Fruit fly (Drosophila melanogaster) whole organism, embryonic: ENCODE data around the gene GILT3.

Source experiments
- Adf1 ChIP-seq: fragments of 200-800 bp; sonication (Bioruptor generic); IDR thresholded peaks from 2 replicates; pipeline ENCODE4 v1.3.6; 2022; ENCODE audit warnings: missing biosample characterization, missing genetic modification characterization
- Blimp-1 ChIP-seq: fragments of 200-800 bp; sonication (Bioruptor generic); optimal IDR thresholded peaks from 3 replicates; lab custom pipeline; 2018; ENCODE audit warnings: missing biosample characterization, missing genetic modification characterization, mild to moderate bottlenecking, moderate library complexity, missing genetic modification reagents
- CG11398 ChIP-seq: fragments of 200-800 bp; sonication (Bioruptor generic); optimal IDR thresholded peaks from 2 replicates; lab custom pipeline; 2016; ENCODE audit warnings: missing biosample characterization, missing genetic modification characterization
- CG15269 ChIP-seq: fragments of 200-800 bp; sonication (Bioruptor generic); optimal IDR thresholded peaks from 2 replicates; lab custom pipeline; 2018; ENCODE audit warnings: missing biosample characterization, mild to moderate bottlenecking, missing genetic modification characterization, moderate library complexity
- CG1529 ChIP-seq: fragments of 200-800 bp; sonication (Bioruptor generic); optimal IDR thresholded peaks from 3 replicates; lab custom pipeline; 2018; ENCODE audit warnings: missing biosample characterization, missing genetic modification characterization
- CG17385 ChIP-seq: fragments of 200-800 bp; sonication (Bioruptor generic); optimal IDR thresholded peaks from 3 replicates; lab custom pipeline; 2018; ENCODE audit warnings: missing biosample characterization, mild to moderate bottlenecking, missing genetic modification characterization
- CG2678 ChIP-seq: fragments of 200-800 bp; sonication (Bioruptor generic); optimal IDR thresholded peaks from 3 replicates; lab custom pipeline; 2019; ENCODE audit warnings: missing biosample characterization, mild to moderate bottlenecking, missing genetic modification characterization, moderate library complexity
- CG2712 ChIP-seq: fragments of 200-800 bp; optimal IDR thresholded peaks from 3 replicates; lab custom pipeline; 2019; ENCODE audit warnings: missing biosample characterization, mild to moderate bottlenecking, missing genetic modification characterization, moderate library complexity
- CG31365 ChIP-seq: fragments of 200-800 bp; sonication (Bioruptor generic); optimal IDR thresholded peaks from 2 replicates; lab custom pipeline; 2018; ENCODE audit warnings: missing biosample characterization, mild to moderate bottlenecking, missing genetic modification characterization
- CG3838 ChIP-seq: fragments of 200-800 bp; sonication (Bioruptor generic); optimal IDR thresholded peaks from 3 replicates; lab custom pipeline; 2016; ENCODE audit warnings: missing biosample characterization, missing genetic modification characterization
- CG4424 ChIP-seq: fragments of 200-800 bp; sonication (Bioruptor generic); optimal IDR thresholded peaks from 3 replicates; lab custom pipeline; 2016; ENCODE audit warnings: missing biosample characterization, missing genetic modification characterization
- CG4617 ChIP-seq: fragments of 200-800 bp; sonication (Bioruptor generic); optimal IDR thresholded peaks from 3 replicates; lab custom pipeline; 2016; ENCODE audit warnings: missing biosample characterization, missing genetic modification characterization, borderline replicate concordance
- CG7556 ChIP-seq: fragments of 200-800 bp; sonication (Bioruptor generic); optimal IDR thresholded peaks from 2 replicates; lab custom pipeline; 2017; ENCODE audit warnings: missing biosample characterization, mild to moderate bottlenecking, missing genetic modification characterization
- CG7745 ChIP-seq: fragments of 200-800 bp; sonication (Bioruptor generic); optimal IDR thresholded peaks from 2 replicates; lab custom pipeline; 2018; ENCODE audit warnings: missing biosample characterization, mild to moderate bottlenecking, missing genetic modification characterization, moderate library complexity
- CG7963 ChIP-seq: fragments of 200-800 bp; sonication (Bioruptor generic); IDR thresholded peaks from 3 replicates; pipeline ENCODE4 v1.3.6; 2022; ENCODE audit warnings: missing biosample characterization, missing genetic modification characterization; ENCODE audit not compliant: partially characterized antibody
- CG7987 ChIP-seq: fragments of 200-800 bp; sonication (Bioruptor generic); optimal IDR thresholded peaks from 2 replicates; lab custom pipeline; 2018; ENCODE audit warnings: missing biosample characterization, mild to moderate bottlenecking, missing genetic modification characterization, moderate library complexity
- CG8281 ChIP-seq: fragments of 200-800 bp; sonication (Bioruptor generic); optimal IDR thresholded peaks from 2 replicates; lab custom pipeline; 2018; ENCODE audit warnings: missing biosample characterization, mild to moderate bottlenecking, missing genetic modification characterization, moderate library complexity
- CG8944 ChIP-seq: fragments of 200-800 bp; sonication (Bioruptor generic); optimal IDR thresholded peaks from 3 replicates; lab custom pipeline; 2016; ENCODE audit warnings: missing biosample characterization, missing genetic modification characterization
- CkIIα-i1 ChIP-seq: fragments of 200-800 bp; sonication (Bioruptor generic); IDR thresholded peaks from 2 replicates; pipeline ENCODE4 v1.3.6; 2022; ENCODE audit warnings: missing biosample characterization, missing genetic modification characterization
- Deaf1 ChIP-seq: fragments of 200-800 bp; optimal IDR thresholded peaks from 3 replicates; lab custom pipeline; 2019; ENCODE audit warnings: missing biosample characterization, mild to moderate bottlenecking, missing genetic modification characterization, moderate library complexity
- Dek ChIP-seq: fragments of 200-800 bp; sonication (Bioruptor generic); optimal IDR thresholded peaks from 3 replicates; lab custom pipeline; 2019; ENCODE audit warnings: missing biosample characterization, mild to moderate bottlenecking, missing genetic modification characterization, moderate library complexity
- E2f2 ChIP-seq: fragments of 200-800 bp; sonication (Bioruptor generic); IDR thresholded peaks from 2 replicates; pipeline ENCODE4 v1.3.6; 2022; ENCODE audit warnings: missing biosample characterization, missing genetic modification characterization
- Hsf ChIP-seq: fragments of 200-800 bp; sonication (Bioruptor generic); optimal IDR thresholded peaks from 3 replicates; lab custom pipeline; 2016; ENCODE audit warnings: missing biosample characterization, missing genetic modification characterization
- Pdp1 ChIP-seq, 2 experiments: fragments of 200-800 bp; sonication (Bioruptor generic); optimal IDR thresholded peaks; 3 replicates each; lab custom pipeline; 2016; ENCODE audit warnings: missing biosample characterization in 2 of 2, missing genetic modification characterization in 2 of 2, mild to moderate bottlenecking in 1 of 2, moderate library complexity in 1 of 2
- Rfx ChIP-seq: fragments of 200-800 bp; sonication (Bioruptor generic); IDR thresholded peaks from 2 replicates; pipeline ENCODE4 v1.3.6; 2022; ENCODE audit warnings: missing biosample characterization, missing genetic modification characterization
- Scr ChIP-seq: fragments of 200-800 bp; sonication (Bioruptor generic); IDR thresholded peaks from 2 replicates; pipeline ENCODE4 v1.3.6; 2022; ENCODE audit warnings: missing biosample characterization, missing genetic modification characterization; ENCODE audit not compliant: partially characterized antibody
- ac ChIP-seq: fragments of 200-800 bp; sonication (Bioruptor generic); optimal IDR thresholded peaks from 3 replicates; lab custom pipeline; 2017; ENCODE audit warnings: missing biosample characterization, mild to moderate bottlenecking, missing genetic modification characterization
- aop ChIP-seq: fragments of 200-800 bp; sonication (Bioruptor generic); IDR thresholded peaks from 2 replicates; pipeline ENCODE4 v1.3.6; 2022; ENCODE audit warnings: missing biosample characterization, missing genetic modification characterization
- br ChIP-seq: fragments of >200 bp; optimal IDR thresholded peaks from 2 replicates; lab custom pipeline; 2017
- chm ChIP-seq: fragments of 200-800 bp; sonication (Bioruptor generic); IDR thresholded peaks from 2 replicates; pipeline ENCODE4 v1.3.6; 2022; ENCODE audit warnings: missing biosample characterization, missing genetic modification characterization
- cwo ChIP-seq: fragments of 200-800 bp; sonication (Bioruptor generic); optimal IDR thresholded peaks from 3 replicates; lab custom pipeline; 2017; ENCODE audit warnings: missing biosample characterization, missing genetic modification characterization, mild to moderate bottlenecking, moderate library complexity, missing genetic modification reagents
- esg ChIP-seq: fragments of 200-800 bp; sonication (Bioruptor generic); conservative IDR thresholded peaks from 2 replicates; pipeline ENCODE4 v1.3.6; 2022; ENCODE audit warnings: missing biosample characterization, missing genetic modification characterization
- fd102C ChIP-seq: fragments of 200-800 bp; sonication (Bioruptor generic); optimal IDR thresholded peaks from 2 replicates; lab custom pipeline; 2018; ENCODE audit warnings: missing biosample characterization, mild to moderate bottlenecking, missing genetic modification characterization, moderate library complexity
- gsb ChIP-seq: fragments of 200-800 bp; sonication (Bioruptor generic); IDR thresholded peaks from 2 replicates; pipeline ENCODE4 v1.3.6; 2022; ENCODE audit warnings: missing biosample characterization, missing genetic modification characterization
- hth ChIP-seq: fragments of >200 bp; optimal IDR thresholded peaks from 2 replicates; lab custom pipeline; 2017; ENCODE audit warnings: inconsistent platforms
- jigr1 ChIP-seq: fragments of 200-800 bp; sonication (Bioruptor generic); IDR thresholded peaks from 3 replicates; pipeline ENCODE4 v1.3.6; 2022; ENCODE audit warnings: missing biosample characterization, missing genetic modification characterization
- kni ChIP-seq: fragments of 200-800 bp; sonication (Bioruptor generic); optimal IDR thresholded peaks from 3 replicates; lab custom pipeline; 2017; ENCODE audit warnings: mild to moderate bottlenecking, missing biosample characterization, missing genetic modification reagents, missing genetic modification characterization
- nom ChIP-seq: fragments of 200-800 bp; sonication (Bioruptor generic); optimal IDR thresholded peaks from 2 replicates; lab custom pipeline; 2017; ENCODE audit warnings: missing biosample characterization, missing genetic modification characterization, mild to moderate bottlenecking, moderate library complexity, missing genetic modification reagents
- oc ChIP-seq: fragments of 200-800 bp; sonication (Bioruptor generic); optimal IDR thresholded peaks from 2 replicates; lab custom pipeline; 2018; ENCODE audit warnings: missing biosample characterization, mild to moderate bottlenecking, missing genetic modification characterization, moderate library complexity
- pita ChIP-seq: fragments of 200-800 bp; sonication (Bioruptor generic); optimal IDR thresholded peaks from 2 replicates; lab custom pipeline; 2017; ENCODE audit warnings: missing biosample characterization, mild to moderate bottlenecking, missing genetic modification characterization
- sd ChIP-seq: fragments of 200-800 bp; sonication (Bioruptor generic); optimal IDR thresholded peaks from 3 replicates; lab custom pipeline; 2018; ENCODE audit warnings: missing biosample characterization, mild to moderate bottlenecking, missing genetic modification characterization, moderate library complexity
- seq ChIP-seq: fragments of 200-800 bp; sonication (Bioruptor generic); IDR thresholded peaks from 2 replicates; pipeline ENCODE4 v1.3.6; 2022; ENCODE audit warnings: missing biosample characterization, missing genetic modification characterization
- so ChIP-seq: fragments of 200-800 bp; sonication (Bioruptor generic); IDR thresholded peaks from 3 replicates; pipeline ENCODE4 v1.3.6; 2022; ENCODE audit warnings: missing biosample characterization, missing genetic modification characterization
- tin ChIP-seq: fragments of 200-800 bp; sonication (Bioruptor generic); optimal IDR thresholded peaks from 3 replicates; lab custom pipeline; 2016; ENCODE audit warnings: missing biosample characterization, missing genetic modification characterization
- tx ChIP-seq: fragments of 200-800 bp; sonication (Bioruptor generic); optimal IDR thresholded peaks from 2 replicates; lab custom pipeline; 2016; ENCODE audit warnings: missing biosample characterization, missing genetic modification characterization
- wdn ChIP-seq: fragments of 200-800 bp; sonication (Bioruptor generic); IDR thresholded peaks from 2 replicates; pipeline ENCODE4 v1.3.6; 2022; ENCODE audit warnings: missing biosample characterization, missing genetic modification characterization
- zen2 ChIP-seq: fragments of 200-800 bp; sonication (Bioruptor generic); IDR thresholded peaks from 3 replicates; pipeline ENCODE4 v1.3.6; 2022; ENCODE audit warnings: missing biosample characterization, missing genetic modification characterization; ENCODE audit not compliant: partially characterized antibody
- zf30C ChIP-seq: fragments of 200-800 bp; sonication (Bioruptor generic); optimal IDR thresholded peaks from 3 replicates; lab custom pipeline; 2018; ENCODE audit warnings: missing biosample characterization, mild to moderate bottlenecking, missing genetic modification characterization

The GILT3 gene

DNA sequence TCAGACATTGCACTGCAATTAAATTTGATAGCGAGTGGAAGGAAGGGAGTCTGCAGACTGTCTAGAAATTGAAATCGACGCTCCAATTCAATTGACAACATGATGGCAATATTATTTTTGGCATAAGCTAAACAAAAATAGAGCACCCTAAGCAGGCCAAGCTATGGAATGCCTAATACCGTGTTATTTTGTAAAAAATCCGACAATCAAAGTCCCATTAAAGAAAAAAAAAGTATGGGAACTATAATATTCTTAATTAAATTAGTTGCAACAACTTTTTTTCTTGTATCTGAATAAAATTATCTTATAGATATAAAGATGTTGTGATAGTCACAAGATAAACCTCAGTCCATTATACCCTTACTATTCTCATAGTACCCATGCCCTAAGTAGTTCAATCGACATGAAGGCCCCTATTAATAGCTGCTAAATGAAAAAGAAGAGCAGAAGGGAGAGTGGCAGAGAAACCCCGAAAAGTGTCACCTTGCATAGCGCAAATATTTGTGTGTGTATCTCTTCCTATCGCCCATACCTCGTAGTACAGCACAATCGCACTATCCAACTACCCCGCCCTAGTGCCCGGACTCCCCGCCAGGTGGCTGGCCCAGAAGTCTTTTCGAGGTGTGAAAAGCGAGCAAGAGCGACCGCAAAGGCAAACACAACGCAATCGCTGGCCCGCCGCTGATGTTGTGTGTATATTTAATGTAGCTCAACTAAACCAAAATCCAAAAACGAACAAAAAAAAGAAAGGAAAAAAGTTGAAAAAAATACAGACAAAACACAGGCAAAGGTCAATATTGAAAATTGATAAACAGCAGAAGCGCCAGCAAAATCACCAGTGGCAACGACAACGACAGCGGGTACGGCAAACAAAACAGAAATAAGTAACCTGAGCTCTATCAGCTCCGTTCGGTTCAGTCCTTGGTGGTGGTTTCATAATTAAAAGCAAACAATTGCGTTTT is 19.5 kb upstream of the GILT3 start (continued):
- TF ChIP-seq cwo (GFP tag; lab: Kevin White, UChicago), result peak; percentile 35
- TF ChIP-seq Pdp1 (GFP tag; optimal IDR thresholded peaks at IDR 0.05; lab: Kevin White, UChicago), result peak; percentile 14 to 80
- TF ChIP-seq wdn, result 0 out of 2 replicates have a peak, but pooled peaks have one; percentile 34
- peak; percentile 88 for TF ChIP-seq CG7745
- no peak for TF ChIP-seq aop (GFP tag; lab: Robert Waterston, UW)
- TF ChIP-seq Blimp-1, result peak; percentile 42
- TF ChIP-seq CG7987 (GFP tag; lab: Kevin White, UChicago), result peak; percentile 61
- TF ChIP-seq so (GFP tag; lab: Robert Waterston, UW), result peak; percentile 86; the same call in 2 of the 3 replicates
- no peak for TF ChIP-seq zen2 (GFP tag; lab: Robert Waterston, UW)
- TF ChIP-seq CG7556 (GFP tag; lab: Kevin White, UChicago), result peak; percentile 78
- TF ChIP-seq CG1529 (GFP tag; lab: Kevin White, UChicago), result peak; percentile 72
- peak; percentile 46 for TF ChIP-seq CG8944 (GFP tag; lab: Kevin White, UChicago)
- peak; percentile 48 for TF ChIP-seq CG15269
- no peak for TF ChIP-seq Scr (GFP tag; lab: Robert Waterston, UW)
- no peak for TF ChIP-seq CG7963 (GFP tag; lab: Robert Waterston, UW)
- no peak for TF ChIP-seq tin (GFP tag; lab: Kevin White, UChicago)
- no peak for TF ChIP-seq CkIIα-i1
- peak; percentile 47 for TF ChIP-seq CG2712 (tag; lab: Kevin White, UChicago)
- TF ChIP-seq nom (GFP tag; lab: Kevin White, UChicago), result peak; percentile 0
- no peak for TF ChIP-seq br
- peak; percentile 77 for TF ChIP-seq CG2678
- TF ChIP-seq fd102C (GFP tag; lab: Kevin White, UChicago), result peak; percentile 93
- TF ChIP-seq CG4424, result peak; percentile 24
- no peak; the same call in 1 of the 2 replicates for TF ChIP-seq E2f2 (GFP tag; lab: Robert Waterston, UW)
- TF ChIP-seq oc (tag; lab: Kevin White, UChicago), result peak; percentile 28
- 0 out of 2 replicates have a peak, but pooled peaks have one; percentile 24 for TF ChIP-seq esg (GFP tag; lab: Robert Waterston, UW)
- TF ChIP-seq hth, result no peak
- no peak for TF ChIP-seq tx (GFP tag; lab: Kevin White, UChicago)
- peak; percentile 40; the same call in 1 of the 2 replicates for TF ChIP-seq Rfx (GFP tag; lab: Robert Waterston, UW)
- TF ChIP-seq jigr1, result no peak
- TF ChIP-seq sd (tag; lab: Kevin White, UChicago), result peak; percentile 75
- TF ChIP-seq CG8281 (tag; lab: Kevin White, UChicago), result peak; percentile 41
- TF ChIP-seq CG3838 (GFP tag; lab: Kevin White, UChicago), result peak; percentile 72
- peak; percentile 28; the same call in 1 of the 2 replicates for TF ChIP-seq Adf1 (GFP tag; lab: Robert Waterston, UW)
- no peak for TF ChIP-seq gsb (GFP tag; lab: Robert Waterston, UW)
- TF ChIP-seq CG11398 (GFP tag; lab: Kevin White, UChicago), result peak; percentile 87
- TF ChIP-seq CG17385, result peak; percentile 65
- peak; percentile 29 for TF ChIP-seq CG4617 (GFP tag; lab: Kevin White, UChicago)
- peak; percentile 86; the same call in 1 of the 2 replicates for TF ChIP-seq chm (GFP tag; lab: Robert Waterston, UW)
- TF ChIP-seq ac, result peak; percentile 84
- TF ChIP-seq zf30C, result no peak
- no peak for TF ChIP-seq pita (GFP tag; lab: Kevin White, UChicago)
- peak; percentile 90 for TF ChIP-seq kni (GFP tag; lab: Kevin White, UChicago)
- TF ChIP-seq Hsf (GFP tag; lab: Kevin White, UChicago), result peak; percentile 37
- peak; percentile 24 for TF ChIP-seq Dek (tag; lab: Kevin White, UChicago)
- TF ChIP-seq seq (GFP tag; lab: Robert Waterston, UW), result peak; percentile 37; the same call in 1 of the 2 replicates
- peak; percentile 52 for TF ChIP-seq CG31365 (tag; lab: Kevin White, UChicago)
- no peak for TF ChIP-seq Deaf1 (tag; lab: Kevin White, UChicago)
